Worm (Caenorhabditis elegans) whole organism, L1 larva: ENCODE measurements around the gene C02B10.4.

ENCODE experiments used
- Y116A8C.19 ChIP-seq: sonication (generic microtip); optimal IDR thresholded peaks from 2 replicates; lab custom pipeline; 2016; ENCODE audit warnings: missing compliant biosample characterization, missing genetic modification characterization, borderline replicate concordance
- blmp-1 ChIP-seq: fragments of 150-350 bp; optimal IDR thresholded peaks from 2 replicates; lab custom pipeline; 2014; ENCODE audit warnings: missing biosample characterization, missing genetic modification characterization
- ceh-63 ChIP-seq: fragments of 200-800 bp; sonication (Bioruptor generic); optimal IDR thresholded peaks from 2 replicates; lab custom pipeline; 2018; ENCODE audit warnings: mild to moderate bottlenecking, missing genetic modification characterization, missing compliant biosample characterization
- ceh-90 ChIP-seq: sonication (generic microtip); optimal IDR thresholded peaks from 2 replicates; lab custom pipeline; 2016; ENCODE audit warnings: missing genetic modification characterization, missing compliant biosample characterization
- egl-27 ChIP-seq, 2 experiments: fragments of 150-350 bp in 1 of 2; sonication (generic microtip); optimal IDR thresholded peaks; 3 replicates each; lab custom pipeline; 2017 to 2018; ENCODE audit warnings: missing biosample characterization in 2 of 2, missing genetic modification characterization in 2 of 2, missing genetic modification reagents in 2 of 2
- elt-3 ChIP-seq, 6 experiments: fragments of 150-350 bp in 1 of 6; sonication (generic microtip); optimal IDR thresholded peaks; 2 replicates each; lab custom pipeline; 2017 to 2018; ENCODE audit warnings: missing biosample characterization in 6 of 6, missing genetic modification characterization in 6 of 6, inconsistent platforms in 1 of 6
- fkh-10 ChIP-seq: sonication (generic microtip); optimal IDR thresholded peaks from 2 replicates; lab custom pipeline; 2017; ENCODE audit warnings: missing biosample characterization, missing genetic modification reagents, missing genetic modification characterization
- fos-1 ChIP-seq: fragments of 150-350 bp; optimal IDR thresholded peaks from 2 replicates; lab custom pipeline; 2014; ENCODE audit warnings: missing biosample characterization, missing genetic modification characterization
- lin-14 ChIP-seq: fragments of 200-800 bp; sonication (Bioruptor generic); optimal IDR thresholded peaks from 2 replicates; lab custom pipeline; 2018; ENCODE audit warnings: mild to moderate bottlenecking, missing genetic modification characterization, moderate library complexity, missing compliant biosample characterization
- lsy-2 ChIP-seq, 2 experiments: fragments of 150-350 bp; optimal IDR thresholded peaks; 2 replicates each; lab custom pipeline; 2014; ENCODE audit warnings: missing biosample characterization in 2 of 2, missing genetic modification characterization in 2 of 2
- mdl-1 ChIP-seq, 2 experiments: fragments of 150-350 bp; optimal IDR thresholded peaks; 2 replicates each; lab custom pipeline; 2014 to 2017; ENCODE audit warnings: missing biosample characterization in 2 of 2, missing genetic modification characterization in 2 of 2, inconsistent platforms in 1 of 2
- mef-2 ChIP-seq: fragments of 150-350 bp; optimal IDR thresholded peaks from 2 replicates; lab custom pipeline; 2014; ENCODE audit warnings: missing biosample characterization, missing genetic modification characterization
- nhr-47 ChIP-seq: sonication (generic microtip); optimal IDR thresholded peaks from 2 replicates; lab custom pipeline; 2016; ENCODE audit warnings: mild to moderate bottlenecking, missing genetic modification characterization, moderate library complexity, missing compliant biosample characterization
- nhr-71 ChIP-seq: sonication (generic microtip); optimal IDR thresholded peaks from 2 replicates; lab custom pipeline; 2016; ENCODE audit warnings: mild to moderate bottlenecking, missing genetic modification characterization, moderate library complexity, missing compliant biosample characterization
- nhr-77 ChIP-seq: fragments of 150-350 bp; optimal IDR thresholded peaks from 2 replicates; lab custom pipeline; 2014; ENCODE audit warnings: missing biosample characterization, missing genetic modification characterization
- nhr-85 ChIP-seq: sonication (generic microtip); peaks from one replicate; lab custom pipeline; 2016; ENCODE audit warnings: missing genetic modification characterization, inconsistent platforms, missing compliant biosample characterization
- rnt-1 ChIP-seq: sonication (generic microtip); optimal IDR thresholded peaks from 2 replicates; lab custom pipeline; 2016; ENCODE audit warnings: mild to moderate bottlenecking, missing genetic modification characterization, moderate library complexity, missing compliant biosample characterization
- snu-23 ChIP-seq: sonication (generic microtip); optimal IDR thresholded peaks from 2 replicates; lab custom pipeline; 2016; ENCODE audit warnings: missing genetic modification characterization, missing compliant biosample characterization
- zip-4 ChIP-seq: fragments of 200-800 bp; sonication (Bioruptor generic); optimal IDR thresholded peaks from 2 replicates; lab custom pipeline; 2018; ENCODE audit warnings: mild to moderate bottlenecking, missing genetic modification characterization, moderate library complexity, missing compliant biosample characterization

C02B10.4 gene

ce11 chrIV:5139189-5139588 lies 47.8 kb downstream of the C02B10.4 start:
- TF ChIP-seq lin-14 (GFP tag; lab: Kevin White, UChicago): peak; percentile 68
- TF ChIP-seq lsy-2 (tag; optimal IDR thresholded peaks at IDR 0.05; lab: Kevin White, UChicago): peak in 1 of 2 experiments; percentile 15
- peak; percentile 26 for TF ChIP-seq nhr-71 (tag; lab: Kevin White, UChicago)
- no peak for TF ChIP-seq mef-2 (tag; lab: Kevin White, UChicago)
- TF ChIP-seq nhr-77 (tag; lab: Kevin White, UChicago): no peak
- peak; percentile 73 for TF ChIP-seq fkh-10 (GFP tag; lab: Kevin White, UChicago)
- no peak for TF ChIP-seq fos-1 (tag; lab: Kevin White, UChicago)
- no peak for TF ChIP-seq ceh-90 (tag; lab: Kevin White, UChicago)

- TF ChIP-seq blmp-1 (tag; lab: Kevin White, UChicago) (peak; percentile 35), lin-14 (GFP tag; lab: Kevin White, UChicago) (peak; percentile 60), nhr-85 (tag; lab: Kevin White, UChicago) (peak; percentile 86), nhr-47 (peak; percentile 24), elt-3 (tag; optimal IDR thresholded peaks at IDR 0.05; lab: Kevin White, UChicago) (peak in 3 of 6 experiments; percentile 37 to 73 (median 53)), mdl-1 (tag; optimal IDR thresholded peaks at IDR 0.05; lab: Kevin White, UChicago) (no peak), egl-27 (tag; optimal IDR thresholded peaks at IDR 0.05; lab: Kevin White, UChicago) (no peak), nhr-77 (tag; lab: Kevin White, UChicago) (no peak), rnt-1 (tag; lab: Kevin White, UChicago) (no peak), ceh-63 (GFP tag; lab: Kevin White, UChicago) (no peak), zip-4 (GFP tag; lab: Kevin White, UChicago) (no peak), Y116A8C.19 (no peak), snu-23 (GFP tag; lab: Kevin White, UChicago) (peak; percentile 12), ceh-90 (tag; lab: Kevin White, UChicago) (no peak)
Observed at ce11 chrIV:5139972-5140371, 48.6 kb downstream of the C02B10.4 start.
